Worm (Caenorhabditis elegans): ENCODE data around the gene pqm-1.

Gene pqm-1

DNA sequence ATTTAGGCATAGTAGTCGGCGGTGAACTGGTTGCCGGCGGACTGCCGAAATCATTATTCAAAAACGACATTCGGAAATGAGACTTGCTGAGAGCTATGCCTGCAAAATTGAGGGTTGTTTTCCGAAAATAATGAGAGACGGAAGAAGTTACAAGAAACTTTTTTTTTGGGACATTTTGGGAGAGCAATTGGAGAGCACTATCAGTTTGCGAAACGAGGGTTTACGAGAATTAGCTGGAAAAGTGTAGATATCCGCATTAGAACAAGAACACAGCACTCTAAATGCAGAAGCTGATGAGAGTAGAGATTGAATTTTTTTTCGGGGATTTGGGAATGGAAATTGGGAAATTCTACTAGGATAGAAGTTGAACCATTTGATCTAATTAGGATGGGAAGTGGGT, at the start of gene pqm-1:
Gene pqm-1, minus strand, starts transcription at position 101 of the 400 bp plus-strand sequence.
- no peak for TF ChIP-seq skn-1 (tag; optimal IDR thresholded peaks at IDR 0.05)
- TF ChIP-seq unc-62 (GFP tag; optimal IDR thresholded peaks at IDR 0.05): no peak
- no peak for TF ChIP-seq sem-4 (tag; optimal IDR thresholded peaks at IDR 0.05)
- no peak for TF ChIP-seq nhr-12 (tag; optimal IDR thresholded peaks at IDR 0.05)
- no peak for TF ChIP-seq ceh-82 (tag; optimal IDR thresholded peaks at IDR 0.05)
- no peak for TF ChIP-seq nhr-23 (tag; optimal IDR thresholded peaks at IDR 0.05)
- TF ChIP-seq mbf-1 (tag; optimal IDR thresholded peaks at IDR 0.05): no peak
- no peak for TF ChIP-seq ztf-1 (GFP tag; conservative IDR thresholded peaks at IDR 0.05)
- TF ChIP-seq C34F6.9 (tag; optimal IDR thresholded peaks at IDR 0.05): no peak
- no peak for TF ChIP-seq lin-11 (tag; optimal IDR thresholded peaks at IDR 0.05)
- no peak for TF ChIP-seq elt-1 (tag; optimal IDR thresholded peaks at IDR 0.05)
- TF ChIP-seq nhr-25 (tag; optimal IDR thresholded peaks at IDR 0.05): no peak
- TF ChIP-seq aly-2 (tag; optimal IDR thresholded peaks at IDR 0.05): no peak
- no peak for TF ChIP-seq ztf-11 (tag; optimal IDR thresholded peaks at IDR 0.05)
- TF ChIP-seq snpc-4 (tag; optimal IDR thresholded peaks at IDR 0.05): no peak

DNA sequence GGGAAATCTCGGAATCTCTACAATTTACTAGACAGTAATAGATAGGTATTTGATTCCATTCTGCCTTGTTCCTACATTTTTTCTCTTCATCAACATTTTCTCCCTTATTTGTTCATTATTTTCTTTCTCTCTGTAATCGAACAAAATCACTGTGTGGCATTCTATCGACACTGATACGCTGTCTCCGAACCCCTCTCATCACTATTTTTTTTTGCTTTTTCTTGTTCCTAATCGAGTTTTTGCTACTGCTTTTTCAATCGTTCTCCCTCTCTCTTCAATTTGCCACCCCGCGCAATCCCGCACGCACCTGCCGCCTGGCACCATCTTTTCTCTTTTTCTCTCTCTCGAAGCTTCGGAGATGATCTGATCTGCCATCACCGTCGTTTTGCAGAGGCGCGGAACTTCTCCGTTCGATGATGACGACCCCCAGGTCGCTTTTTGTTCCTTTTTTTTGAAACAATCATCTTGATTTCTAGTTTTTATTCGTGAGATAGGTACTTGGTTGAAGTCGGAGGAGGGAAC, 47.9 kb upstream of the pqm-1 start:
- no peak for TF ChIP-seq nhr-12 (tag; optimal IDR thresholded peaks at IDR 0.05)
- TF ChIP-seq nhr-25 (tag; optimal IDR thresholded peaks at IDR 0.05): peak; percentile 47
- peak; percentile 64 for TF ChIP-seq peb-1 (tag; optimal IDR thresholded peaks at IDR 0.05)
- TF ChIP-seq fos-1 (tag; optimal IDR thresholded peaks at IDR 0.05): no peak
- TF ChIP-seq blmp-1 (tag; optimal IDR thresholded peaks at IDR 0.05; ENCODE audit: insufficient read depth): peak; percentile 44

DNA sequence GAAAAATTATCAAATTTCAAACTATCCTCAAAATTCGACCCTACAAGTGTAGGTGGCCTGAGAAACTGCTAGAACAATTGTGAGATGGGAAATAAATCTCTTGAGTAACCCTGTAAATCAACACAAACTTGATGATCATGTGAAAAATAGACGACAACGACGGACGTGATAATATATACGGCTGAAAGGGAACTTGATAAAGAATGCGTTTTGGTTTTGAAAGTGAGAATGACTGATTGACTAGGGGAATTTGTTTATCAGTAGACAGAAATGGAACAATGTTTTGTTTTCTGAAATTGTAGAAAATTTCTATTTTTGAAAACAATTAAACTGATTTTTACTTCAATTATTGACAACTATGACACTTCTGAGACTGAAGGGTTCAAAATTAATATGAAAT, 41.1 kb upstream of the pqm-1 start:
- TF ChIP-seq nhr-25 (tag; optimal IDR thresholded peaks at IDR 0.05) (peak; percentile 1), unc-55 (GFP tag; optimal IDR thresholded peaks at IDR 0.05) (no peak), blmp-1 (tag; optimal IDR thresholded peaks at IDR 0.05; ENCODE audit: insufficient read depth) (peak; percentile 58)

DNA sequence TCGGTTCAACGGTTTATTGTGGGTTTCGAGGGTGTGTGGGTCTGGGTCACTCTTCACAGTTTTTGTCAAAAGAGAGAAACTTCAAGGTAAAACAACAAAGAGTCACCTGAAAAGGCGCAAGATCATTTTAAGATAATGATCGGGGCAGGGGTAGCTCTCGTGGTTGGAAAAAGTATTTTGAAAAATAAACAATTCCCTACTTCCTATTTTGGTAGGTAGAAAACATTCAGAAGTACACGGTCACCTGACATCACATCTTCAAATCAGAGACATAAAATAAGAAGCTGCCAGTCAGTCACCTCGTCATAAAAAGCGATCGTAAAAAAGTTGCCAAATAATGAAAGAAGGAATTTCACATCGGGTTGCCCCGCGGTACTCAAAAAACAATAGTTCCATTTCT, 40.1 kb upstream of the pqm-1 start:
- TF ChIP-seq nhr-25 (tag; optimal IDR thresholded peaks at IDR 0.05) (peak; percentile 31), ceh-16 (tag; optimal IDR thresholded peaks at IDR 0.05) (peak; percentile 56), ztf-11 (tag; optimal IDR thresholded peaks at IDR 0.05) (no peak)

DNA sequence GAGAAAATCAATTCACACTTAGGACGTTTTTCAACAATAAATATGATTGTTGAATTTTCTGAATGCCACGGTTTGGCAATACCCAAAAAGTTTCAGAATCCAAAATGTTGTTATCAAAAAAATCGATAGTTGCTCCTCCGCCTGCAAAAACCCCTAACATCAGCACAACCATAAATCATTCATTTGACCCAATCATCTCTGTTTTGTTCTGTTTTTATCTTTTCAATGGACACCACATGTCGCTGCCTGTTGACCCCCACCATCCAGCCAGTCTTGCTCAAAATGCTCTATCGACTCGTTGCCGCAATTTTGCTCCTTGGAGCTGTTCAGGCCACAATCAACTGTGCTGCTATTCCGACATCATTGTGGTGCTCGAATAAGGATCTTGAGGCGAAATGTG, 35.6 kb upstream of the pqm-1 start, which contains the start of gene F37H8.5:
Gene F37H8.5, plus strand, starts transcription at position 181 of the 400 bp plus-strand sequence.
- TF ChIP-seq ztf-11 (tag; optimal IDR thresholded peaks at IDR 0.05): no peak
- TF ChIP-seq unc-39 (tag; optimal IDR thresholded peaks at IDR 0.05): no peak
- TF ChIP-seq ceh-16 (tag; optimal IDR thresholded peaks at IDR 0.05): no peak
- peak; percentile 22 for TF ChIP-seq mab-5 (tag; optimal IDR thresholded peaks at IDR 0.05)
- TF ChIP-seq gmeb-1 (tag; optimal IDR thresholded peaks at IDR 0.05): no peak
- TF ChIP-seq unc-62 (GFP tag; optimal IDR thresholded peaks at IDR 0.05): no peak

DNA sequence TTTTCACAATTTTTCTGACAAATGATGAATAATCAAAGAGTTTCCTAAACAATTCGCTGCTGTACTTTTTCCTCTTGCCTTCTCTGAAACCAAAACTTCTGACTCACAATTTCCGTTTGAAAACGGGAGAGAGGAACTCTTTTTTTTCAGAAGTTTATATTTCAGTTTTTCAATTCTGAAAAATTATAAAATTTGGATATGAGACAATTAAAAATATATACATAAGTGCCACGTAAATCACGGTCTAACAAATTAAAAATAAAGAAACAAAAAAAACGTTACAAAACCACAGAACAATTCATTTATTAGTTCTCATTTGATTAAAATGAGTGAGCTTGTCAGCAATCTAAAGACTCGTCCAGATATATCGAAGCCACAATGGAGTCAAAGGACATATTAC, 33.3 kb upstream of the pqm-1 start, which contains the start of gene sfxn-1.2:
Gene sfxn-1.2, plus strand, starts transcription at position 301 of the 400 bp plus-strand sequence.
- TF ChIP-seq nhr-12 (tag; optimal IDR thresholded peaks at IDR 0.05) (no peak), nhr-23 (tag; optimal IDR thresholded peaks at IDR 0.05) (no peak)

DNA sequence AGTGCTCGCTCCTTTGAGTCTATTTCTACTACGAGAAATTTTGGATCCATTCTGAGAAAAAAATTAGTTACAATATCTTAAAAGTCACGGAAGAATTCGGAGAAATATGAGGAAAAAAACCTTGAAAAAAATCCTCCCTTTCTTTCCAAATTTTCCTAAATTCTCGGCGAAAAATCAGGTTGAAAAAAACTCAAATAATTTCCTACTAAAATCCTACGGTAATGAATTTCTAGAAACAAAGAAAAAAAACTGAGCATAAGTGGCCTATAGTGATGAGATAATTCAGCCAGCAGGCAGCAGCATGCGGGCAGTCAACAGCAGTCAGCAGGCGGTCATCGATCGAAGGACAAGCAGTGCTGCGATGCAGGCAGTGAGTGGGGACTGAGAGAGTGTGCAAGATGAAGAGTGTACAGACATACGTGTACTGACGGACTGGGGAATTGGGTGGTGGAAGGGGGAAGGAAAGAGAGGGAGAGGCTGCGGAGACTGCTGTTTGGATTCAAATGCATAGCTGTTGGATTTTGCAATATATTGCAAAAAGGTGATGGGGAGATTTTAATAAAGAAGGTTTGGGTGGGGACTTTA, 32.5 kb upstream of the pqm-1 start, which contains the start of gene lir-3:
Gene lir-3, minus strand, starts transcription at position 51 of the 585 bp plus-strand sequence.
- TF ChIP-seq nhr-11 (tag; optimal IDR thresholded peaks at IDR 0.05) (no peak), elt-1 (tag; optimal IDR thresholded peaks at IDR 0.05) (no peak), unc-55 (GFP tag; optimal IDR thresholded peaks at IDR 0.05) (peak; percentile 36), C34F6.9 (tag; optimal IDR thresholded peaks at IDR 0.05) (peak; percentile 52), F13H6.1 (tag; optimal IDR thresholded peaks at IDR 0.05) (peak; percentile 24), lin-39 (tag; optimal IDR thresholded peaks at IDR 0.05) (no peak), unc-39 (tag; optimal IDR thresholded peaks at IDR 0.05) (no peak), ceh-82 (tag; optimal IDR thresholded peaks at IDR 0.05) (no peak), snpc-4 (tag; optimal IDR thresholded peaks at IDR 0.05) (no peak), dmd-4 (tag; optimal IDR thresholded peaks at IDR 0.05) (no peak), sma-3 (GFP tag; optimal IDR thresholded peaks at IDR 0.05) (no peak), lsy-2 (tag; optimal IDR thresholded peaks at IDR 0.05) (peak in 1 of 2 experiments; percentile 37), alr-1 (tag; optimal IDR thresholded peaks at IDR 0.05) (no peak), crh-2 (tag; optimal IDR thresholded peaks at IDR 0.05) (no peak), nhr-129 (tag; optimal IDR thresholded peaks at IDR 0.05) (peak; percentile 21), Y55F3AM.14 (GFP tag; optimal IDR thresholded peaks at IDR 0.05) (no peak), sma-9 (GFP tag; optimal IDR thresholded peaks at IDR 0.05) (peak; percentile 7), sma-9 (tag; optimal IDR thresholded peaks at IDR 0.05) (no peak), unc-62 (GFP tag; optimal IDR thresholded peaks at IDR 0.05) (no peak), ztf-11 (tag; optimal IDR thresholded peaks at IDR 0.05) (no peak), nhr-12 (tag; optimal IDR thresholded peaks at IDR 0.05) (no peak)
